Fruit fly (Drosophila melanogaster) whole organism: ENCODE results near the gene Tao.

Source experiments
- CG8478 ChIP-seq: fragments of >200 bp; optimal IDR thresholded peaks from 2 replicates; lab custom pipeline; 2018; ENCODE audit warnings: inconsistent platforms
- psq ChIP-seq: fragments of >200 bp; optimal IDR thresholded peaks from 2 replicates; lab custom pipeline; 2017

- TF ChIP-seq CG8478 (lab: Kevin White, UChicago) (no peak), psq (lab: Kevin White, UChicago) (no peak)
These were observed 45.8 kb upstream of the Tao start, which contains the start of gene CG14212 for dm6 chrX:19625405-19625804.
